Worm (Caenorhabditis elegans) whole organism, mixed stage, embryonic: Measurements from ENCODE around the gene C05B5.12.

Experiments used
- blmp-1 ChIP-seq: fragments of 150-350 bp; optimal IDR thresholded peaks from 2 replicates; lab custom pipeline; 2014; ENCODE audit warnings: missing biosample characterization, missing genetic modification characterization
- lin-13 ChIP-seq: fragments of 150-350 bp; optimal IDR thresholded peaks from 2 replicates; lab custom pipeline; 2014; ENCODE audit warnings: missing biosample characterization, missing genetic modification characterization
- snpc-4 ChIP-seq: fragments of 150-350 bp; optimal IDR thresholded peaks from 2 replicates; lab custom pipeline; 2014; ENCODE audit warnings: missing biosample characterization, missing genetic modification characterization
- sptf-1 ChIP-seq: sonication (generic microtip); optimal IDR thresholded peaks from 2 replicates; lab custom pipeline; 2017; ENCODE audit warnings: mild to moderate bottlenecking, missing genetic modification characterization, moderate library complexity, missing compliant biosample characterization
- unc-39 ChIP-seq: fragments of 150-350 bp; optimal IDR thresholded peaks from 2 replicates; lab custom pipeline; 2014; ENCODE audit warnings: missing biosample characterization, missing genetic modification characterization
- unc-62 ChIP-seq: fragments of 150-350 bp; optimal IDR thresholded peaks from 2 replicates; lab custom pipeline; 2014; ENCODE audit warnings: missing biosample characterization, missing genetic modification reagents, missing genetic modification characterization
- ztf-11 ChIP-seq: fragments of 150-350 bp; optimal IDR thresholded peaks from 2 replicates; lab custom pipeline; 2014; ENCODE audit warnings: missing biosample characterization, missing genetic modification characterization

DNA sequence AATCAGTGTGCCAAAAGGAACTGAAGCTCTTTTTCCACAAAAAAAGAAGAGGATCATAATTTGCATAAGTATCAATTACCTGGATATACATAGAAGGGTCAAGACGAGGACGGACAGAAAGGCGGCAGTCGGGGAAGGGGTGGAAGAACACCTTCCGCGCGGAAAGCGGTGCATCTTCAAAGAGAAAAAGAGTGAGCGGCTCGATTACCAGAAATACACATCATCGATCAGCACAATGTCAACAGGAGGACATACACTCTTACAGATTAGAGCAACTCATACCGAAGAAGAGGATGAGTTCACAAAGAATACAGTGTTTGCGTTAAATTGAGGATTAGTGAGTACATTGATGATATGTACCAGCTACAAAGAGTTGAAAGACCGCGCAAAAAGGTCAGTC lies 17.8 kb upstream of the C05B5.12 start:
- TF ChIP-seq ztf-11: no peak
- no peak for TF ChIP-seq unc-62 (GFP tag; lab: Kevin White, UChicago)
- TF ChIP-seq sptf-1 (tag; lab: Kevin White, UChicago): no peak
- TF ChIP-seq blmp-1 (tag; lab: Kevin White, UChicago): no peak
- TF ChIP-seq unc-39 (tag; lab: Kevin White, UChicago): no peak
- no peak for TF ChIP-seq lin-13 (tag; lab: Kevin White, UChicago)
- no peak for TF ChIP-seq snpc-4 (tag; lab: Kevin White, UChicago)
